Fruit fly (Drosophila melanogaster) whole organism, prepupa: Measurements from ENCODE around the gene CG1143.

Experiments
- Blimp-1 ChIP-seq: fragments of 200-800 bp; sonication (Bioruptor generic); optimal IDR thresholded peaks from 3 replicates; lab custom pipeline; 2017; ENCODE audit warnings: missing biosample characterization, missing genetic modification characterization, mild to moderate bottlenecking, moderate library complexity, missing genetic modification reagents
- CG1621 ChIP-seq: fragments of 200-800 bp; sonication (Bioruptor generic); optimal IDR thresholded peaks from 3 replicates; lab custom pipeline; 2018; ENCODE audit warnings: missing biosample characterization, mild to moderate bottlenecking, missing genetic modification characterization

- TF ChIP-seq Blimp-1 (GFP tag; lab: Kevin White, UChicago) = no peak
- no peak for TF ChIP-seq CG1621
Measured at dm6 chr3L:2600144-2600543, 45.0 kb upstream of the CG1143 start, which contains the start of gene CG16986.
